Worm (Caenorhabditis elegans): ENCODE measurements around the gene mdt-30.

Gene mdt-30

DNA sequence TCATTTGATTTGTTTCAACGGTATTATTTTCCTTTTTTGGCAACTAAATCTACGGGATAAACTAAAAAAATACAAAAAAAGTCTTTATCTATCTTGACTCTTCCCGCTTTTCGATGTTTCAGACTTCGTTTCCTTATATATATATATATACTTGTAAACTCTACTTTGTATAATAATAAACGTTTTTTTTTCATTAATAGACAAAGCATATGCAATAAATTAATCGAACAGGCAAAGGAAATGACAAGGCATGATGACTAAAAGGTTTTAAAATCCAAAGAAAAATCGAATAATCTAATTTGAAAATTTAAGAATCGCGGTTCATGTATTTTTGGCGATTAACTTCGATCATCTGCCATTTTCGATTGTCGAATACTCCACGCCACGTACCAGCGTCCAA, 14.3 kb downstream of the mdt-30 start:
- TF ChIP-seq sem-2 (GFP tag; optimal IDR thresholded peaks at IDR 0.05) (no peak), mls-2 (tag; optimal IDR thresholded peaks at IDR 0.05) (no peak), zip-8 (tag; optimal IDR thresholded peaks at IDR 0.05) (no peak), nhr-12 (tag; optimal IDR thresholded peaks at IDR 0.05) (no peak), unc-62 (GFP tag; optimal IDR thresholded peaks at IDR 0.05) (no peak), snpc-4 (tag; optimal IDR thresholded peaks at IDR 0.05) (no peak), M03D4.4 (tag; optimal IDR thresholded peaks at IDR 0.05) (no peak), tbx-8 (GFP tag; optimal IDR thresholded peaks at IDR 0.05) (no peak), mab-5 (tag; optimal IDR thresholded peaks at IDR 0.05) (no peak), lin-13 (tag; optimal IDR thresholded peaks at IDR 0.05) (no peak), nhr-76 (tag; optimal IDR thresholded peaks at IDR 0.05) (no peak), cnd-1 (tag; optimal IDR thresholded peaks at IDR 0.05) (no peak), drap-1 (GFP tag; optimal IDR thresholded peaks at IDR 0.05) (no peak), ces-1 (GFP tag; optimal IDR thresholded peaks at IDR 0.05) (no peak), unc-120 (tag; optimal IDR thresholded peaks at IDR 0.05; ENCODE audit: poor library complexity, severe bottlenecking) (no peak), ceh-43 (GFP tag; optimal IDR thresholded peaks at IDR 0.05) (no peak)

DNA sequence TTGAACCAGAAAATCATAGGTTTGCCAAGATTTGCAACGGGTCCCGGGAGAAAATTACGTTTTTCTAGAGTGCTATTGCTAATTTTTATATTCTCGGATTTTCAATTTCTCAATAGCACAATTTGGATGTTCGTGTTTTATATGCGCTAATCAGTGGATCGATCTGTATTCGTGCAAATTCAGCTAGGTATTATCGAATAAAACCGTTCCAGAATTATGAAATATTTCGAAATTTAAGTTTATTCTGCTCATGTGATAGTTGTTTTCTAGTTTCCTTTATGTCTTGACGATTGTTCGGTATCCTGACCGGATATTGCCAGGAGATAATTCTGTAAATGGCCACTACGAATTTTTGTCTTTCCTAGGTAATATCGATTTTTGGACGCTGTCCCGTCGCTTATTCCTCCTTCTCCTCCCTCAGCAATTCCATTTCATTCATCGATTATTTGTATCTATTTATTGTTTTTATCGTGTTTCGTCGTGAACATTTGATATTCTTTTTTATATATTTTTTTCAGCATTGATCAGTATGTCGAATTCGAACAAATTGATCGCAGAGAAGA, 17.5 kb downstream of the mdt-30 start, which contains the start of gene cit-1.2:
Gene cit-1.2 (plus strand): TSS at position 513 of the 563 bp plus-strand sequence.
- TF ChIP-seq mls-2 (tag; optimal IDR thresholded peaks at IDR 0.05) (no peak), nhr-76 (tag; optimal IDR thresholded peaks at IDR 0.05) (no peak), nhr-12 (tag; optimal IDR thresholded peaks at IDR 0.05) (no peak), ceh-39 (tag; optimal IDR thresholded peaks at IDR 0.05) (no peak), ceh-43 (GFP tag; optimal IDR thresholded peaks at IDR 0.05) (no peak)

ce11 chrIII:8009769-8010168, 18.1 kb downstream of the mdt-30 start, which contains the start of gene cit-1.1:
cit-1.1 (minus strand) TSS chrIII:8009821.
- TF ChIP-seq ztf-11 (tag; optimal IDR thresholded peaks at IDR 0.05) (no peak), ceh-83 (GFP tag; optimal IDR thresholded peaks at IDR 0.05) (no peak), mep-1 (tag; optimal IDR thresholded peaks at IDR 0.05) (peak; percentile 25), ces-1 (GFP tag; optimal IDR thresholded peaks at IDR 0.05) (no peak), drap-1 (GFP tag; optimal IDR thresholded peaks at IDR 0.05) (no peak), lsy-2 (tag; optimal IDR thresholded peaks at IDR 0.05) (peak; percentile 35)

DNA sequence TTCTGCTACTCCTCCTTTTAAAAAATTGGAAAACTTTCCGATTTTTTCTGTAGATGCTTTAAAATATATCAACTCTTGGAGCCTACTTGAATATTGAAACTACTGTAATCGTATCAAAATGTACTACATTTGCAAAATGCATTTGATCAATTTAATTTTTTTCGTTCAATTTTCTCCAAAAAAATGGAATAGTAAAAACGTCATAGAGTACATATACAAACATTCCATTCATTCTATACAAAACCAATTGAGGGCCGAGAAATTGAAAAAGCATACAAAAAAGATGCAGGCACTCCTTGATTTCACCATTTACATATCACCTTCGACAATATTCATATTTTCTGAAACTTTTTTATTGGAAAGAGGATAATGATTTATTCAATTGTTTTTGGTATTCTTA, 23.8 kb downstream of the mdt-30 start, which contains the start of gene C06G4.6:
Gene C06G4.6 (plus strand): TSS at position 301 of the 400 bp plus-strand sequence.
- TF ChIP-seq ham-2 (GFP tag; optimal IDR thresholded peaks at IDR 0.05) (no peak), nhr-237 (tag; optimal IDR thresholded peaks at IDR 0.05) (no peak), nhr-2 (tag; optimal IDR thresholded peaks at IDR 0.05) (no peak), cnd-1 (tag; optimal IDR thresholded peaks at IDR 0.05) (no peak), zip-8 (tag; optimal IDR thresholded peaks at IDR 0.05) (no peak), lin-13 (tag; optimal IDR thresholded peaks at IDR 0.05) (no peak)

- TF ChIP-seq ces-1 (GFP tag; optimal IDR thresholded peaks at IDR 0.05), result no peak
Observed at ce11 chrIII:8001557-8001956, 26.3 kb downstream of the mdt-30 start.

ce11 chrIII:7997447-7998046, 30.3 kb downstream of the mdt-30 start:
- TF ChIP-seq ceh-43 (GFP tag; optimal IDR thresholded peaks at IDR 0.05), result no peak
- no peak for TF ChIP-seq ceh-39 (tag; optimal IDR thresholded peaks at IDR 0.05)
- TF ChIP-seq cnd-1 (tag; optimal IDR thresholded peaks at IDR 0.05), result no peak
- TF ChIP-seq ham-2 (GFP tag; optimal IDR thresholded peaks at IDR 0.05), result no peak
- TF ChIP-seq sem-2 (GFP tag; optimal IDR thresholded peaks at IDR 0.05), result no peak
- no peak for TF ChIP-seq unc-62 (GFP tag; optimal IDR thresholded peaks at IDR 0.05)
- TF ChIP-seq lsy-2 (tag; optimal IDR thresholded peaks at IDR 0.05), result no peak
- no peak for TF ChIP-seq unc-120 (tag; optimal IDR thresholded peaks at IDR 0.05; ENCODE audit: poor library complexity, severe bottlenecking)
- TF ChIP-seq sptf-1 (tag; optimal IDR thresholded peaks at IDR 0.05), result no peak
- no peak for TF ChIP-seq drap-1 (GFP tag; optimal IDR thresholded peaks at IDR 0.05)
- TF ChIP-seq hlh-1 (tag; optimal IDR thresholded peaks at IDR 0.05), result no peak
- TF ChIP-seq bed-3 (GFP tag; optimal IDR thresholded peaks at IDR 0.05), result no peak
- TF ChIP-seq pha-4 (tag; optimal IDR thresholded peaks at IDR 0.05), result no peak
- no peak for TF ChIP-seq lin-13 (tag; optimal IDR thresholded peaks at IDR 0.05)
- TF ChIP-seq mep-1 (tag; optimal IDR thresholded peaks at IDR 0.05), result no peak
- no peak for TF ChIP-seq unc-39 (tag; optimal IDR thresholded peaks at IDR 0.05)
- no peak for TF ChIP-seq lin-32 (GFP tag; optimal IDR thresholded peaks at IDR 0.05)
- no peak for TF ChIP-seq ceh-83 (GFP tag; optimal IDR thresholded peaks at IDR 0.05)
- TF ChIP-seq mab-5 (tag; optimal IDR thresholded peaks at IDR 0.05), result no peak

All from whole organism, mixed stage, embryonic.